Worm (Caenorhabditis elegans) whole organism, late embryonic: Measurements from ENCODE around the gene C25F9.9.

Experiments
- C08G9.2 ChIP-seq: sonication (generic microtip); optimal IDR thresholded peaks from 2 replicates; lab custom pipeline; 2016; ENCODE audit warnings: mild to moderate bottlenecking, missing genetic modification characterization, moderate library complexity, missing compliant biosample characterization
- F13H6.1 ChIP-seq: sonication (generic microtip); optimal IDR thresholded peaks from 2 replicates; lab custom pipeline; 2016; ENCODE audit warnings: missing genetic modification characterization, missing compliant biosample characterization
- K02D7.2 ChIP-seq: sonication (generic microtip); optimal IDR thresholded peaks from 2 replicates; lab custom pipeline; 2017; ENCODE audit warnings: mild to moderate bottlenecking, missing genetic modification characterization, missing compliant biosample characterization
- K09A11.1 ChIP-seq: sonication (generic microtip); optimal IDR thresholded peaks from 2 replicates; lab custom pipeline; 2017; ENCODE audit warnings: antibody characterized with exemption, mild to moderate bottlenecking, missing genetic modification characterization, missing compliant biosample characterization; ENCODE audit not compliant: insufficient read depth
- Y22D7AL.16 ChIP-seq: sonication (generic microtip); optimal IDR thresholded peaks from 2 replicates; lab custom pipeline; 2016; ENCODE audit warnings: missing genetic modification characterization, missing compliant biosample characterization
- ama-1 ChIP-seq: fragments of 150-350 bp; optimal IDR thresholded peaks from 2 replicates; lab custom pipeline; 2014
- ceh-14 ChIP-seq: sonication (generic microtip); optimal IDR thresholded peaks from 2 replicates; lab custom pipeline; 2016; ENCODE audit warnings: missing genotype, missing genetic modification characterization, missing compliant biosample characterization
- ceh-18 ChIP-seq: sonication (generic microtip); optimal IDR thresholded peaks from 2 replicates; lab custom pipeline; 2016; ENCODE audit warnings: missing genetic modification characterization, missing compliant biosample characterization
- ceh-19 ChIP-seq: fragments of 200-800 bp; sonication (Bioruptor generic); optimal IDR thresholded peaks from 2 replicates; lab custom pipeline; 2018; ENCODE audit warnings: mild to moderate bottlenecking, missing genetic modification characterization, missing compliant biosample characterization
- ceh-30 ChIP-seq: fragments of 150-350 bp; optimal IDR thresholded peaks from 2 replicates; lab custom pipeline; 2014; ENCODE audit warnings: missing biosample characterization, missing genetic modification characterization
- ceh-31 ChIP-seq: sonication (generic microtip); optimal IDR thresholded peaks from 2 replicates; lab custom pipeline; 2016; ENCODE audit warnings: missing genetic modification characterization, missing compliant biosample characterization
- ceh-34 ChIP-seq: sonication (generic microtip); optimal IDR thresholded peaks from 2 replicates; lab custom pipeline; 2016; ENCODE audit warnings: mild to moderate bottlenecking, missing genetic modification characterization, missing compliant biosample characterization
- ceh-45 ChIP-seq: fragments of 200-800 bp; sonication (Bioruptor generic); IDR thresholded peaks from 2 replicates; pipeline ENCODE4 v1.3.6; 2022; ENCODE audit warnings: missing genetic modification reagents, missing genetic modification characterization, missing compliant biosample characterization
- ceh-6 ChIP-seq: fragments of 200-800 bp; sonication (Bioruptor generic); optimal IDR thresholded peaks from 2 replicates; lab custom pipeline; 2018; ENCODE audit warnings: mild to moderate bottlenecking, missing genetic modification characterization, missing compliant biosample characterization
- ceh-9 ChIP-seq: sonication (generic microtip); optimal IDR thresholded peaks from 2 replicates; lab custom pipeline; 2016; ENCODE audit warnings: mild to moderate bottlenecking, missing genetic modification characterization, inconsistent platforms, missing compliant biosample characterization
- dmd-4 ChIP-seq: sonication (generic microtip); optimal IDR thresholded peaks from 2 replicates; lab custom pipeline; 2016; ENCODE audit warnings: borderline replicate concordance, missing genetic modification characterization, missing compliant biosample characterization
- fax-1 ChIP-seq: sonication (generic microtip); optimal IDR thresholded peaks from 2 replicates; lab custom pipeline; 2016; ENCODE audit warnings: missing genotype, missing genetic modification characterization, missing compliant biosample characterization
- fkh-10 ChIP-seq: fragments of 150-350 bp; optimal IDR thresholded peaks from 2 replicates; lab custom pipeline; 2014; ENCODE audit warnings: missing biosample characterization, missing genetic modification reagents, missing genetic modification characterization
- fkh-6 ChIP-seq: sonication (generic microtip); optimal IDR thresholded peaks from 2 replicates; lab custom pipeline; 2016; ENCODE audit warnings: missing genetic modification characterization, missing compliant biosample characterization
- gmeb-2 ChIP-seq: sonication (generic microtip); optimal IDR thresholded peaks from 2 replicates; lab custom pipeline; 2016; ENCODE audit warnings: missing genetic modification characterization, inconsistent platforms, missing compliant biosample characterization
- hlh-13 ChIP-seq: fragments of 200-800 bp; sonication (Bioruptor generic); optimal IDR thresholded peaks from 2 replicates; lab custom pipeline; 2018; ENCODE audit warnings: mild to moderate bottlenecking, missing genetic modification characterization, missing compliant biosample characterization
- hlh-30 ChIP-seq: sonication (generic microtip); optimal IDR thresholded peaks from 2 replicates; lab custom pipeline; 2017; ENCODE audit warnings: antibody characterized with exemption, missing genetic modification characterization, missing compliant biosample characterization; ENCODE audit not compliant: insufficient read depth
- hlh-6 ChIP-seq: sonication (generic microtip); optimal IDR thresholded peaks from 2 replicates; lab custom pipeline; 2016; ENCODE audit warnings: missing genotype, missing genetic modification characterization, missing compliant biosample characterization
- nfya-1 ChIP-seq: sonication (generic microtip); optimal IDR thresholded peaks from 2 replicates; lab custom pipeline; 2017; ENCODE audit warnings: missing genetic modification characterization, mild to moderate bottlenecking, missing compliant biosample characterization, antibody characterized with exemption, moderate library complexity
- nhr-232 ChIP-seq: sonication (generic microtip); optimal IDR thresholded peaks from 2 replicates; lab custom pipeline; 2016; ENCODE audit warnings: missing genetic modification characterization, missing compliant biosample characterization
- pat-9 ChIP-seq: fragments of 200-800 bp; sonication (Bioruptor generic); optimal IDR thresholded peaks from 2 replicates; lab custom pipeline; 2018; ENCODE audit warnings: mild to moderate bottlenecking, missing genetic modification characterization, moderate library complexity, missing compliant biosample characterization
- pax-1 ChIP-seq: fragments of 150-350 bp; optimal IDR thresholded peaks from 2 replicates; lab custom pipeline; 2014; ENCODE audit warnings: missing biosample characterization, missing genetic modification characterization
- pha-2 ChIP-seq: sonication (generic microtip); optimal IDR thresholded peaks from 2 replicates; lab custom pipeline; 2017; ENCODE audit warnings: mild to moderate bottlenecking, missing genetic modification characterization, missing compliant biosample characterization
- pha-4 ChIP-seq: fragments of 150-350 bp; optimal IDR thresholded peaks from 2 replicates; lab custom pipeline; 2018; ENCODE audit warnings: missing biosample characterization, missing genetic modification reagents, missing genetic modification characterization
- pqm-1 ChIP-seq: sonication (generic microtip); optimal IDR thresholded peaks from 2 replicates; lab custom pipeline; 2016; ENCODE audit warnings: missing genetic modification characterization, missing compliant biosample characterization
- ref-2 ChIP-seq: sonication (generic microtip); optimal IDR thresholded peaks from 2 replicates; lab custom pipeline; 2016; ENCODE audit warnings: missing genetic modification characterization, missing compliant biosample characterization
- rnt-1 ChIP-seq: sonication (generic microtip); optimal IDR thresholded peaks from 2 replicates; lab custom pipeline; 2016; ENCODE audit warnings: missing genetic modification characterization, missing compliant biosample characterization
- sdc-2 ChIP-seq: sonication (generic microtip); optimal IDR thresholded peaks from 2 replicates; lab custom pipeline; 2016; ENCODE audit warnings: missing genotype, missing genetic modification characterization, missing compliant biosample characterization
- sox-2 ChIP-seq: fragments of 200-800 bp; sonication (Bioruptor generic); IDR thresholded peaks from 2 replicates; pipeline ENCODE4 v1.3.6; 2022; ENCODE audit warnings: missing genetic modification reagents, missing genetic modification characterization, missing compliant biosample characterization
- tbx-2 ChIP-seq: sonication (generic microtip); optimal IDR thresholded peaks from 2 replicates; lab custom pipeline; 2016; ENCODE audit warnings: missing genetic modification characterization, missing compliant biosample characterization
- tbx-7 ChIP-seq: sonication (generic microtip); optimal IDR thresholded peaks from 2 replicates; lab custom pipeline; 2016; ENCODE audit warnings: missing genotype, missing genetic modification characterization, missing compliant biosample characterization
- ttx-3 ChIP-seq: sonication (generic microtip); optimal IDR thresholded peaks from 2 replicates; lab custom pipeline; 2016; ENCODE audit warnings: missing genetic modification reagents, missing genetic modification characterization, missing compliant biosample characterization
- unc-42 ChIP-seq: sonication (generic microtip); optimal IDR thresholded peaks from 2 replicates; lab custom pipeline; 2016; ENCODE audit warnings: missing genotype, missing genetic modification characterization, missing compliant biosample characterization
- unc-86 ChIP-seq: sonication (generic microtip); optimal IDR thresholded peaks from 2 replicates; lab custom pipeline; 2016; ENCODE audit warnings: missing genetic modification characterization, missing compliant biosample characterization

Gene C25F9.9

ce11 chrV:19431036-19431435, 14.6 kb downstream of the C25F9.9 start, which contains the start of gene srw-85:
srw-85 (minus strand) TSS chrV:19431136.
- no peak for TF ChIP-seq ceh-6
- TF ChIP-seq ceh-9 (tag; lab: Kevin White, UChicago) = no peak
- TF ChIP-seq F13H6.1 (tag; lab: Kevin White, UChicago) = no peak
- TF ChIP-seq fkh-6 (tag; lab: Kevin White, UChicago) = no peak
- no peak for TF ChIP-seq pha-4 (tag; lab: Kevin White, UChicago)

ce11 chrV:19432030-19432429, 15.6 kb downstream of the C25F9.9 start:
- TF ChIP-seq Y22D7AL.16 (tag; lab: Kevin White, UChicago) (no peak), ceh-34 (tag; lab: Kevin White, UChicago) (no peak), ceh-19 (no peak), rnt-1 (no peak), sox-2 (GFP tag; lab: Robert Waterston, UW) (no peak), ref-2 (tag; lab: Kevin White, UChicago) (no peak), dmd-4 (tag; lab: Kevin White, UChicago) (no peak), sdc-2 (tag; lab: Kevin White, UChicago) (no peak)

- TF ChIP-seq ceh-9 (tag; lab: Kevin White, UChicago) (no peak), sox-2 (GFP tag; lab: Robert Waterston, UW) (no peak), K09A11.1 (tag; lab: Kevin White, UChicago) (no peak), ama-1 (lab: Kevin White, UChicago) (no peak), pat-9 (tag; lab: Kevin White, UChicago) (no peak), fax-1 (no peak), fkh-10 (GFP tag; lab: Kevin White, UChicago) (no peak), pha-4 (tag; lab: Kevin White, UChicago) (no peak), C08G9.2 (tag; lab: Kevin White, UChicago) (no peak), ceh-30 (no peak), nhr-232 (tag; lab: Kevin White, UChicago) (no peak), unc-42 (tag; lab: Kevin White, UChicago) (no peak), ceh-14 (tag; lab: Kevin White, UChicago) (no peak), tbx-7 (tag; lab: Kevin White, UChicago) (no peak), ceh-19 (no peak)
- TF ChIP-seq, all 69 proteins: peak for 0
Measured at ce11 chrV:19432972-19433371, 16.6 kb downstream of the C25F9.9 start, which contains the start of gene C25F9.11. C25F9.11 (minus strand) TSS chrV:19433072.

ce11 chrV:19433806-19434437, 17.5 kb downstream of the C25F9.9 start, which contains the start of gene C25F9.16:
C25F9.16 (plus strand) TSS chrV:19434387.
- TF ChIP-seq ceh-31 (tag; lab: Kevin White, UChicago) (no peak), unc-86 (tag; lab: Kevin White, UChicago) (no peak), ref-2 (tag; lab: Kevin White, UChicago) (no peak), unc-42 (tag; lab: Kevin White, UChicago) (no peak), ceh-45 (GFP tag; lab: Robert Waterston, UW) (no peak), ttx-3 (tag; lab: Kevin White, UChicago) (no peak), hlh-30 (tag; lab: Kevin White, UChicago) (no peak), ceh-34 (tag; lab: Kevin White, UChicago) (no peak), pax-1 (tag; lab: Kevin White, UChicago) (no peak), pqm-1 (tag; lab: Kevin White, UChicago) (no peak), ceh-18 (tag; lab: Kevin White, UChicago) (no peak), K02D7.2 (tag; lab: Kevin White, UChicago) (no peak), hlh-6 (tag; lab: Kevin White, UChicago) (no peak), hlh-13 (GFP tag; lab: Kevin White, UChicago) (no peak), nfya-1 (tag; lab: Kevin White, UChicago) (no peak), sdc-2 (tag; lab: Kevin White, UChicago) (no peak), pha-2 (tag; lab: Kevin White, UChicago) (no peak), tbx-2 (tag; lab: Kevin White, UChicago) (no peak), gmeb-2 (tag; lab: Kevin White, UChicago) (no peak), ceh-19 (no peak)
